Fruit fly (Drosophila melanogaster): Measurements from ENCODE around the gene Ankle2.
A peak's percentile ranks its signal among the peaks of the same experiment; 100 is the strongest.

- TF ChIP-seq D1 (tag; optimal IDR thresholded peaks at IDR 0.05): peak; percentile 83
- peak; percentile 50; the same call in 1 of the 3 replicates for TF ChIP-seq CG4496 (GFP tag; IDR thresholded peaks at IDR 0.05)
- TF ChIP-seq EcR (GFP tag; optimal IDR thresholded peaks at IDR 0.05): no peak
- peak; percentile 85 for TF ChIP-seq CG17806 (tag; optimal IDR thresholded peaks at IDR 0.05)
- no peak for TF ChIP-seq CG32121 (GFP tag; IDR thresholded peaks at IDR 0.05)
- peak; percentile 20 for TF ChIP-seq gl (tag; optimal IDR thresholded peaks at IDR 0.05)
- TF ChIP-seq Snoo (tag; optimal IDR thresholded peaks at IDR 0.05): peak; percentile 62
- TF ChIP-seq CG12605 (GFP tag; IDR thresholded peaks at IDR 0.05): peak; percentile 38; the same call in 1 of the 2 replicates
These were observed 16.4 kb downstream of the Ankle2 start for dm6 chrX:17562585-17562984.
